Fruit fly (Drosophila melanogaster) whole organism, prepupa: ENCODE data around the gene CG1271.

Experiments
- Blimp-1 ChIP-seq: fragments of 200-800 bp; sonication (Bioruptor generic); optimal IDR thresholded peaks from 3 replicates; lab custom pipeline; 2017; ENCODE audit warnings: missing biosample characterization, missing genetic modification characterization, mild to moderate bottlenecking, moderate library complexity, missing genetic modification reagents
- CG10631 ChIP-seq: fragments of 200-800 bp; sonication (Bioruptor generic); optimal IDR thresholded peaks from 2 replicates; lab custom pipeline; 2016; ENCODE audit warnings: missing biosample characterization, missing genetic modification characterization
- CG10669 ChIP-seq: fragments of 200-800 bp; sonication (Bioruptor generic); optimal IDR thresholded peaks from 3 replicates; lab custom pipeline; 2018; ENCODE audit warnings: missing biosample characterization, mild to moderate bottlenecking, missing genetic modification characterization, moderate library complexity
- CG11294 ChIP-seq: fragments of 200-800 bp; sonication (Bioruptor generic); IDR thresholded peaks from 2 replicates; pipeline ENCODE4 v1.3.6; 2022; ENCODE audit warnings: missing biosample characterization, missing genetic modification characterization
- CG11762 ChIP-seq: fragments of 200-800 bp; sonication (Bioruptor generic); optimal IDR thresholded peaks from 3 replicates; lab custom pipeline; 2016; ENCODE audit warnings: missing biosample characterization, missing genetic modification characterization; ENCODE audit not compliant: insufficient read depth
- CG11902 ChIP-seq: fragments of 200-800 bp; sonication (Bioruptor generic); optimal IDR thresholded peaks from 3 replicates; lab custom pipeline; 2016; ENCODE audit warnings: missing biosample characterization, missing genetic modification characterization
- CG15336 ChIP-seq: fragments of 200-800 bp; sonication (Bioruptor generic); IDR thresholded peaks from 2 replicates; pipeline ENCODE4 v1.3.6; 2022; ENCODE audit warnings: missing biosample characterization, missing genetic modification characterization
- CG1621 ChIP-seq: fragments of 200-800 bp; sonication (Bioruptor generic); optimal IDR thresholded peaks from 3 replicates; lab custom pipeline; 2018; ENCODE audit warnings: missing biosample characterization, mild to moderate bottlenecking, missing genetic modification characterization
- CG31627 ChIP-seq: fragments of 200-800 bp; sonication (Bioruptor generic); optimal IDR thresholded peaks from 3 replicates; lab custom pipeline; 2016; ENCODE audit warnings: missing biosample characterization, missing genetic modification characterization
- CG32006 ChIP-seq: fragments of 200-800 bp; sonication (Bioruptor generic); optimal IDR thresholded peaks from 3 replicates; lab custom pipeline; 2017; ENCODE audit warnings: missing biosample characterization, mild to moderate bottlenecking, missing genetic modification characterization
- CG4318 ChIP-seq: fragments of 200-800 bp; sonication (Bioruptor generic); optimal IDR thresholded peaks from 3 replicates; lab custom pipeline; 2017; ENCODE audit warnings: missing biosample characterization, mild to moderate bottlenecking, missing genetic modification characterization
- CG6163 ChIP-seq: fragments of 200-800 bp; sonication (Bioruptor generic); IDR thresholded peaks from 3 replicates; pipeline ENCODE4 v1.3.6; 2022; ENCODE audit warnings: missing biosample characterization, missing genetic modification characterization
- CG6808 ChIP-seq: fragments of 200-800 bp; sonication (Bioruptor generic); optimal IDR thresholded peaks from 3 replicates; lab custom pipeline; 2017; ENCODE audit warnings: missing biosample characterization, missing genetic modification characterization, mild to moderate bottlenecking, moderate library complexity, missing genetic modification reagents
- CG7368 ChIP-seq: fragments of 200-800 bp; sonication (Bioruptor generic); optimal IDR thresholded peaks from 3 replicates; lab custom pipeline; 2016; ENCODE audit warnings: missing biosample characterization, missing genetic modification characterization
- CG8119 ChIP-seq: fragments of 200-800 bp; sonication (Bioruptor generic); IDR thresholded peaks from 3 replicates; pipeline ENCODE4 v1.3.6; 2022; ENCODE audit warnings: missing biosample characterization, missing genetic modification characterization
- CG8319 ChIP-seq: fragments of 200-800 bp; sonication (Bioruptor generic); optimal IDR thresholded peaks from 3 replicates; lab custom pipeline; 2016; ENCODE audit warnings: missing biosample characterization, missing genetic modification characterization
- CG8632 ChIP-seq: fragments of 200-800 bp; sonication (Bioruptor generic); optimal IDR thresholded peaks from 3 replicates; lab custom pipeline; 2016; ENCODE audit warnings: missing biosample characterization, missing genetic modification characterization
- CG9139 ChIP-seq: fragments of 200-800 bp; sonication (Bioruptor generic); optimal IDR thresholded peaks from 3 replicates; lab custom pipeline; 2017; ENCODE audit warnings: missing biosample characterization, mild to moderate bottlenecking, missing genetic modification characterization
- Eip75B ChIP-seq: fragments of 200-800 bp; sonication (Bioruptor generic); optimal IDR thresholded peaks from 3 replicates; lab custom pipeline; 2016; ENCODE audit warnings: missing biosample characterization, missing genetic modification characterization
- Eip78C ChIP-seq: fragments of 200-800 bp; sonication (Bioruptor generic); peaks from one replicate; lab custom pipeline; 2016; ENCODE audit warnings: missing biosample characterization, missing genetic modification characterization
- Eip93F ChIP-seq: fragments of 200-800 bp; sonication (Bioruptor generic); optimal IDR thresholded peaks from 2 replicates; lab custom pipeline; 2016; ENCODE audit warnings: missing biosample characterization, mild to moderate bottlenecking, missing genetic modification characterization
- Ets21C ChIP-seq: fragments of 200-800 bp; sonication (Bioruptor generic); optimal IDR thresholded peaks from 3 replicates; lab custom pipeline; 2016; ENCODE audit warnings: missing biosample characterization, missing genetic modification characterization
- Gug ChIP-seq: fragments of 200-800 bp; sonication (Bioruptor generic); IDR thresholded peaks from 2 replicates; pipeline ENCODE4 v1.3.6; 2022; ENCODE audit warnings: missing biosample characterization, missing genetic modification characterization
- Hr38 ChIP-seq: sonication (Bioruptor generic); optimal IDR thresholded peaks from 2 replicates; lab custom pipeline; 2016; ENCODE audit warnings: missing biosample characterization, missing genetic modification characterization
- Hr39 ChIP-seq: fragments of 200-800 bp; sonication (Bioruptor generic); optimal IDR thresholded peaks from 2 replicates; lab custom pipeline; 2016; ENCODE audit warnings: missing biosample characterization, missing genetic modification characterization
- Hr4 ChIP-seq: fragments of 200-800 bp; sonication (Bioruptor generic); optimal IDR thresholded peaks from 3 replicates; lab custom pipeline; 2016; ENCODE audit warnings: missing biosample characterization, missing genetic modification characterization
- Lpt ChIP-seq: fragments of 200-800 bp; sonication (Bioruptor generic); optimal IDR thresholded peaks from 3 replicates; lab custom pipeline; 2016; ENCODE audit warnings: missing biosample characterization, missing genetic modification characterization
- OdsH ChIP-seq: fragments of 200-800 bp; sonication (Bioruptor generic); optimal IDR thresholded peaks from 3 replicates; lab custom pipeline; 2016; ENCODE audit warnings: missing biosample characterization, missing genetic modification characterization
- Smox ChIP-seq: fragments of 200-800 bp; sonication (Bioruptor generic); optimal IDR thresholded peaks from 3 replicates; lab custom pipeline; 2016; ENCODE audit warnings: missing biosample characterization, missing genetic modification characterization
- Sox102F ChIP-seq: fragments of 200-800 bp; sonication (Bioruptor generic); optimal IDR thresholded peaks from 2 replicates; lab custom pipeline; 2016; ENCODE audit warnings: missing biosample characterization, mild to moderate bottlenecking, missing genetic modification characterization
- Sox14 ChIP-seq: fragments of 200-800 bp; sonication (Bioruptor generic); optimal IDR thresholded peaks from 3 replicates; lab custom pipeline; 2016; ENCODE audit warnings: missing biosample characterization, missing genetic modification characterization
- Sox15 ChIP-seq: fragments of 200-800 bp; sonication (Bioruptor generic); optimal IDR thresholded peaks from 3 replicates; lab custom pipeline; 2016; ENCODE audit warnings: missing biosample characterization, missing genetic modification characterization
- achi ChIP-seq: fragments of 200-800 bp; sonication (Bioruptor generic); optimal IDR thresholded peaks from 3 replicates; lab custom pipeline; 2016; ENCODE audit warnings: missing biosample characterization, missing genetic modification characterization
- acj6 ChIP-seq: fragments of 200-800 bp; sonication (Bioruptor generic); optimal IDR thresholded peaks from 3 replicates; lab custom pipeline; 2016; ENCODE audit warnings: missing biosample characterization, missing genetic modification characterization
- cyc ChIP-seq: fragments of 200-800 bp; sonication (Bioruptor generic); optimal IDR thresholded peaks from 3 replicates; lab custom pipeline; 2016; ENCODE audit warnings: missing biosample characterization, missing genetic modification characterization
- dsx ChIP-seq: fragments of 200-800 bp; optimal IDR thresholded peaks from 3 replicates; lab custom pipeline; 2019; ENCODE audit warnings: missing biosample characterization, mild to moderate bottlenecking, missing genetic modification characterization, moderate library complexity; ENCODE audit not compliant: poor library complexity, severe bottlenecking
- eg ChIP-seq: fragments of 200-800 bp; sonication (Bioruptor generic); IDR thresholded peaks from 3 replicates; pipeline ENCODE4 v1.3.6; 2022; ENCODE audit warnings: missing biosample characterization, missing genetic modification characterization
- esn ChIP-seq: fragments of 200-800 bp; sonication (Bioruptor generic); optimal IDR thresholded peaks from 2 replicates; lab custom pipeline; 2016; ENCODE audit warnings: missing biosample characterization, mild to moderate bottlenecking, missing genetic modification characterization, moderate library complexity
- fd59A ChIP-seq: fragments of 200-800 bp; sonication (Bioruptor generic); optimal IDR thresholded peaks from 2 replicates; lab custom pipeline; 2017; ENCODE audit warnings: missing biosample characterization, mild to moderate bottlenecking, missing genetic modification characterization, missing genetic modification reagents
- fd85E ChIP-seq: fragments of 200-800 bp; sonication (Bioruptor generic); optimal IDR thresholded peaks from 3 replicates; lab custom pipeline; 2016; ENCODE audit warnings: missing biosample characterization, missing genetic modification characterization
- fkh ChIP-seq: fragments of 200-800 bp; sonication (Bioruptor generic); optimal IDR thresholded peaks from 3 replicates; lab custom pipeline; 2017; ENCODE audit warnings: missing biosample characterization, mild to moderate bottlenecking, missing genetic modification characterization, moderate library complexity
- lz ChIP-seq: fragments of 200-800 bp; sonication (Bioruptor generic); optimal IDR thresholded peaks from 3 replicates; lab custom pipeline; 2016; ENCODE audit warnings: missing biosample characterization, missing genetic modification characterization
- net ChIP-seq: fragments of 200-800 bp; sonication (Bioruptor generic); optimal IDR thresholded peaks from 3 replicates; lab custom pipeline; 2016; ENCODE audit warnings: missing biosample characterization, missing genetic modification characterization
- pdm3 ChIP-seq: fragments of 200-800 bp; sonication (Bioruptor generic); optimal IDR thresholded peaks from 3 replicates; lab custom pipeline; 2016; ENCODE audit warnings: missing biosample characterization, missing genetic modification characterization
- salr ChIP-seq, 2 experiments: fragments of 200-800 bp; sonication (Bioruptor generic); optimal IDR thresholded peaks; 3 replicates each; lab custom pipeline; 2016 to 2018; ENCODE audit warnings: missing biosample characterization in 2 of 2, missing genetic modification characterization in 2 of 2, mild to moderate bottlenecking in 1 of 2
- spab ChIP-seq: fragments of 200-800 bp; sonication (Bioruptor generic); optimal IDR thresholded peaks from 2 replicates; lab custom pipeline; 2017; ENCODE audit warnings: missing biosample characterization, mild to moderate bottlenecking, missing genetic modification characterization, missing genetic modification reagents
- ss ChIP-seq, 2 experiments: fragments of 200-800 bp; sonication (Bioruptor generic); optimal IDR thresholded peaks; 2 replicates in 1 of 2; 3 replicates in 1 of 2; lab custom pipeline; 2017 to 2018; ENCODE audit warnings: mild to moderate bottlenecking in 2 of 2, missing biosample characterization in 2 of 2, missing genetic modification characterization in 2 of 2, moderate library complexity in 1 of 2
- svp ChIP-seq: fragments of 200-800 bp; sonication (Bioruptor generic); peaks from one replicate; lab custom pipeline; 2016; ENCODE audit warnings: missing biosample characterization, missing genetic modification characterization
- topi ChIP-seq: fragments of 200-800 bp; sonication (Bioruptor generic); optimal IDR thresholded peaks from 3 replicates; lab custom pipeline; 2016; ENCODE audit warnings: missing biosample characterization, missing genetic modification characterization
- vri ChIP-seq: fragments of 200-800 bp; sonication (Bioruptor generic); optimal IDR thresholded peaks from 3 replicates; lab custom pipeline; 2016; ENCODE audit warnings: missing biosample characterization, mild to moderate bottlenecking, missing genetic modification characterization

The CG1271 gene

DNA sequence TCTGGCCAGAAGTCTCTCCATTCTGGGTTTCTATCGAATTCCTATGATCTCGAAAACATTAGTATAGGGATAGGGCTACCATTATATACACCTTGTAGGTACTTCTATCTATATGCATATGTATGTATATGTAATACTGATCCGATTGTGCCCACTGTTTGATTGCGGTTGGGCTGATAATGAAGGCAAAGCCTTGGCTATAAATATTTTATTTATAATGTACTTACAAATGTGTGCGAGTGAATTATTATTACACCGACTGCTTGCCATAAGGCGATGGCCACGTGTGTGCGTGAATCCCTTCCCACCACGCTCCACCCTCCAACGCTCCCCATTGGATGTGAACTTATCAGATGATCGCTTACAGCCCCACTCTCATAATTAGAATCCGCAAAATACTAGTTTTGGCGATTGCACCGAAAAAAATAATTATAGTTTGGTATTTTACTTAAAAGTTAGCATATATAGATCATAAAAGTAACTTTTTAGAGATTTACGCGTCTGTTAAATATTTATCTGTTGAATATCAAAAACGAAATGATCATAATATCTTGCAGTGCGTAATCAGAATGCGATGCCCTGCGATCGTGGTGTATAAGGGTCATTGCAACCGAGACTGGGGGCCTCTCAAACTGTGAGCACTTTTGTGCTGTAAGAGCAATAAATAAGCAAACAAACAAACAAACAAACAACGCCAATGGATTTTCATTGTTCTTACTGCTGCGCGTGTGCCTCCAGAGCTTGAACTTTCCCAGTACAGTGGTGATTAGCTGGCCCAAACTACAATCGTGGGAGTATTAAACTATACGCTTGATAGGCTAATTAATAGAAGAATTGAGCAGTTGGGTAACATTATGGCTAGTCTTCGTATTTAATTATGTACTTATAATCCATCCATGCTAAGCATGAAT is 28.0 kb downstream of the CG1271 start:
- TF ChIP-seq cyc (GFP tag; lab: Kevin White, UChicago) (peak; percentile 30), eg (peak; percentile 68; the same call in 2 of the 3 replicates), CG11902 (GFP tag; lab: Kevin White, UChicago) (peak; percentile 39), spab (no peak), achi (GFP tag; lab: Kevin White, UChicago) (no peak), Eip75B (GFP tag; lab: Kevin White, UChicago) (no peak), CG11294 (GFP tag; lab: Robert Waterston, UW) (no peak; the same call in 1 of the 2 replicates), Sox102F (no peak), Hr4 (GFP tag; lab: Kevin White, UChicago) (no peak), salr (GFP tag; optimal IDR thresholded peaks at IDR 0.05; lab: Kevin White, UChicago) (no peak), CG15336 (GFP tag; lab: Robert Waterston, UW) (0 out of 2 replicates have a peak, but pooled peaks have one; percentile 13), Smox (GFP tag; lab: Kevin White, UChicago) (no peak), CG8319 (GFP tag; lab: Kevin White, UChicago) (no peak), CG8119 (GFP tag; lab: Robert Waterston, UW) (no peak), CG10669 (GFP tag; lab: Kevin White, UChicago) (peak; percentile 24), CG6163 (GFP tag; lab: Robert Waterston, UW) (no peak), pdm3 (GFP tag; lab: Kevin White, UChicago) (peak; percentile 39), topi (GFP tag; lab: Kevin White, UChicago) (no peak), CG6808 (GFP tag; lab: Kevin White, UChicago) (no peak), fkh (peak; percentile 17), net (GFP tag; lab: Kevin White, UChicago) (no peak), CG1621 (no peak), CG31627 (GFP tag; lab: Kevin White, UChicago) (peak; percentile 25), Eip78C (GFP tag; lab: Kevin White, UChicago) (peak; percentile 75), ss (GFP tag; optimal IDR thresholded peaks at IDR 0.05; lab: Kevin White, UChicago) (no peak), vri (GFP tag; lab: Kevin White, UChicago) (no peak), esn (GFP tag; lab: Kevin White, UChicago) (no peak), fd59A (GFP tag; lab: Kevin White, UChicago) (peak; percentile 19), Gug (GFP tag; lab: Robert Waterston, UW) (peak; percentile 33), CG10631 (GFP tag; lab: Kevin White, UChicago) (no peak), acj6 (GFP tag; lab: Kevin White, UChicago) (peak; percentile 3), CG9139 (no peak), lz (GFP tag; lab: Kevin White, UChicago) (no peak), Ets21C (GFP tag; lab: Kevin White, UChicago) (no peak), CG7368 (no peak), Hr38 (no peak), dsx (GFP tag; lab: Kevin White, UChicago) (no peak), CG32006 (GFP tag; lab: Kevin White, UChicago) (no peak), Hr39 (GFP tag; lab: Kevin White, UChicago) (peak; percentile 59), CG11762 (GFP tag; lab: Kevin White, UChicago) (no peak), OdsH (GFP tag; lab: Kevin White, UChicago) (peak; percentile 3), CG8632 (GFP tag; lab: Kevin White, UChicago) (no peak), Sox14 (peak; percentile 57), svp (GFP tag; lab: Kevin White, UChicago) (peak; percentile 91), Eip93F (no peak), Blimp-1 (GFP tag; lab: Kevin White, UChicago) (no peak), fd85E (GFP tag; lab: Kevin White, UChicago) (no peak), CG4318 (GFP tag; lab: Kevin White, UChicago) (no peak), Sox15 (GFP tag; lab: Kevin White, UChicago) (peak; percentile 51), Lpt (no peak)
